Fruit fly (Drosophila melanogaster) whole organism, embryonic: ENCODE results near the gene Uba4.

Experiments
- Ada2b ChIP-seq: fragments of 200-800 bp; sonication (Bioruptor generic); IDR thresholded peaks from 2 replicates; pipeline ENCODE4 v1.3.6; 2022; ENCODE audit warnings: missing biosample characterization, missing genetic modification characterization
- B-H2 ChIP-seq: fragments of 200-800 bp; sonication (Bioruptor generic); optimal IDR thresholded peaks from 2 replicates; lab custom pipeline; 2018; ENCODE audit warnings: missing biosample characterization, mild to moderate bottlenecking, missing genetic modification characterization
- Bdp1 ChIP-seq: fragments of 200-800 bp; sonication (Bioruptor generic); optimal IDR thresholded peaks from 3 replicates; lab custom pipeline; 2016; ENCODE audit warnings: missing biosample characterization, missing genetic modification characterization
- CG1024 ChIP-seq: fragments of 200-800 bp; sonication (Bioruptor generic); IDR thresholded peaks from 2 replicates; pipeline ENCODE4 v1.3.6; 2022; ENCODE audit warnings: missing biosample characterization, missing genetic modification characterization
- CG12104 ChIP-seq: fragments of 200-800 bp; sonication (Bioruptor generic); optimal IDR thresholded peaks from 3 replicates; lab custom pipeline; 2016; ENCODE audit warnings: missing biosample characterization, missing genetic modification characterization
- CG1233 ChIP-seq: fragments of 200-800 bp; sonication (Bioruptor generic); optimal IDR thresholded peaks from 4 replicates; lab custom pipeline; 2018; ENCODE audit warnings: missing biosample characterization, mild to moderate bottlenecking, missing genetic modification characterization
- CG13296 ChIP-seq: fragments of 200-800 bp; sonication (Bioruptor generic); optimal IDR thresholded peaks from 3 replicates; lab custom pipeline; 2018; ENCODE audit warnings: missing biosample characterization, mild to moderate bottlenecking, missing genetic modification characterization
- CG13424 ChIP-seq: fragments of 200-800 bp; sonication (Bioruptor generic); optimal IDR thresholded peaks from 2 replicates; lab custom pipeline; 2019; ENCODE audit warnings: missing biosample characterization, mild to moderate bottlenecking, missing genetic modification characterization, moderate library complexity
- CG16813 ChIP-seq: fragments of 200-800 bp; sonication (Bioruptor generic); IDR thresholded peaks from 3 replicates; pipeline ENCODE4 v1.3.6; 2022; ENCODE audit warnings: missing biosample characterization, missing genetic modification characterization; ENCODE audit not compliant: partially characterized antibody
- CG17359 ChIP-seq: fragments of 200-800 bp; sonication (Bioruptor generic); optimal IDR thresholded peaks from 3 replicates; lab custom pipeline; 2018; ENCODE audit warnings: missing biosample characterization, mild to moderate bottlenecking, missing genetic modification characterization, moderate library complexity
- CG2712 ChIP-seq: fragments of 200-800 bp; optimal IDR thresholded peaks from 3 replicates; lab custom pipeline; 2019; ENCODE audit warnings: missing biosample characterization, mild to moderate bottlenecking, missing genetic modification characterization, moderate library complexity
- CG2889 ChIP-seq: fragments of 200-800 bp; sonication (Bioruptor generic); IDR thresholded peaks from 3 replicates; pipeline ENCODE4 v1.3.6; 2022; ENCODE audit warnings: missing biosample characterization, missing genetic modification characterization
- CG30431 ChIP-seq: fragments of 200-800 bp; sonication (Bioruptor generic); optimal IDR thresholded peaks from 2 replicates; lab custom pipeline; 2017; ENCODE audit warnings: missing biosample characterization, missing genetic modification characterization
- CG3065 ChIP-seq: fragments of 200-800 bp; sonication (Bioruptor generic); optimal IDR thresholded peaks from 2 replicates; lab custom pipeline; 2016; ENCODE audit warnings: missing biosample characterization, missing genetic modification characterization
- CG31365 ChIP-seq: fragments of 200-800 bp; sonication (Bioruptor generic); optimal IDR thresholded peaks from 2 replicates; lab custom pipeline; 2018; ENCODE audit warnings: missing biosample characterization, mild to moderate bottlenecking, missing genetic modification characterization
- CG4282 ChIP-seq: fragments of 200-800 bp; sonication (Bioruptor generic); optimal IDR thresholded peaks from 2 replicates; lab custom pipeline; 2016; ENCODE audit warnings: missing biosample characterization, missing genetic modification characterization
- CG4424 ChIP-seq: fragments of 200-800 bp; sonication (Bioruptor generic); optimal IDR thresholded peaks from 3 replicates; lab custom pipeline; 2016; ENCODE audit warnings: missing biosample characterization, missing genetic modification characterization
- CG5180 ChIP-seq: fragments of 200-800 bp; sonication (Bioruptor generic); optimal IDR thresholded peaks from 3 replicates; lab custom pipeline; 2017; ENCODE audit warnings: missing biosample characterization, missing genetic modification characterization, mild to moderate bottlenecking, moderate library complexity, missing genetic modification reagents
- CG6175 ChIP-seq: fragments of 200-800 bp; sonication (Bioruptor generic); IDR thresholded peaks from 3 replicates; pipeline ENCODE4 v1.3.6; 2022; ENCODE audit warnings: missing biosample characterization, missing genetic modification characterization
- CG6813 ChIP-seq: fragments of 200-800 bp; sonication (Bioruptor generic); optimal IDR thresholded peaks from 2 replicates; lab custom pipeline; 2017; ENCODE audit warnings: missing biosample characterization, missing genetic modification characterization, mild to moderate bottlenecking, moderate library complexity, missing genetic modification reagents
- CG7357 ChIP-seq: fragments of 200-800 bp; sonication (Bioruptor generic); IDR thresholded peaks from 3 replicates; pipeline ENCODE4 v1.3.6; 2022; ENCODE audit warnings: missing biosample characterization, missing genetic modification characterization
- CG9876 ChIP-seq: fragments of 200-800 bp; sonication (Bioruptor generic); optimal IDR thresholded peaks from 2 replicates; lab custom pipeline; 2016; ENCODE audit warnings: missing biosample characterization, missing genetic modification characterization
- Camta ChIP-seq: fragments of 200-800 bp; sonication (Bioruptor generic); optimal IDR thresholded peaks from 2 replicates; lab custom pipeline; 2016; ENCODE audit warnings: missing biosample characterization, missing genetic modification characterization
- Doc3 ChIP-seq: fragments of 200-800 bp; sonication (Bioruptor generic); IDR thresholded peaks from 3 replicates; pipeline ENCODE4 v1.3.6; 2022; ENCODE audit warnings: missing biosample characterization, missing genetic modification characterization; ENCODE audit not compliant: partially characterized antibody
- Ets65A ChIP-seq: fragments of 200-800 bp; sonication (Bioruptor generic); peaks from one replicate; lab custom pipeline; 2016; ENCODE audit warnings: missing biosample characterization, missing genetic modification characterization
- Ets97D ChIP-seq: fragments of 200-800 bp; sonication (Bioruptor generic); optimal IDR thresholded peaks from 3 replicates; lab custom pipeline; 2016; ENCODE audit warnings: missing biosample characterization, missing genetic modification characterization
- Gug ChIP-seq: fragments of 200-800 bp; sonication (Bioruptor generic); IDR thresholded peaks from 4 replicates; pipeline ENCODE4 v1.3.6; 2022; ENCODE audit warnings: missing biosample characterization, missing genetic modification characterization
- Hr78 ChIP-seq, 2 experiments: fragments of 200-800 bp in 1 of 2; fragments of >200 bp in 1 of 2; sonication (Bioruptor generic) in 1 of 2; optimal IDR thresholded peaks; 2 replicates each; lab custom pipeline; 2017 to 2019; ENCODE audit warnings: missing biosample characterization in 2 of 2, missing genetic modification characterization in 2 of 2, mild to moderate bottlenecking in 1 of 2, moderate library complexity in 1 of 2
- Hsf ChIP-seq: fragments of 200-800 bp; sonication (Bioruptor generic); optimal IDR thresholded peaks from 3 replicates; lab custom pipeline; 2016; ENCODE audit warnings: missing biosample characterization, missing genetic modification characterization
- NC2β ChIP-seq: fragments of 200-800 bp; sonication (Bioruptor generic); optimal IDR thresholded peaks from 2 replicates; lab custom pipeline; 2016; ENCODE audit warnings: missing biosample characterization, missing genetic modification characterization
- Neu2 ChIP-seq: fragments of 200-800 bp; sonication (Bioruptor generic); optimal IDR thresholded peaks from 3 replicates; lab custom pipeline; 2016; ENCODE audit warnings: missing biosample characterization, missing genetic modification characterization, borderline replicate concordance
- Oaz ChIP-seq: fragments of 200-800 bp; sonication (Bioruptor generic); IDR thresholded peaks from 2 replicates; pipeline ENCODE4 v1.3.6; 2022; ENCODE audit warnings: missing biosample characterization, missing genetic modification characterization
- Optix ChIP-seq: fragments of 200-800 bp; sonication (Bioruptor generic); IDR thresholded peaks from 3 replicates; pipeline ENCODE4 v1.3.6; 2022; ENCODE audit warnings: missing biosample characterization, missing genetic modification characterization
- Sin3A ChIP-seq: fragments of >200 bp; optimal IDR thresholded peaks from 2 replicates; lab custom pipeline; 2018
- ase ChIP-seq: fragments of 200-800 bp; sonication (Bioruptor generic); IDR thresholded peaks from 3 replicates; pipeline ENCODE4 v1.3.6; 2022; ENCODE audit warnings: missing biosample characterization, missing genetic modification characterization
- cad ChIP-seq: fragments of >200 bp; optimal IDR thresholded peaks from 2 replicates; lab custom pipeline; 2017; ENCODE audit warnings: missing biosample characterization, missing genetic modification characterization
- corto ChIP-seq: fragments of 200-800 bp; sonication (Bioruptor generic); optimal IDR thresholded peaks from 2 replicates; lab custom pipeline; 2016; ENCODE audit warnings: missing biosample characterization, mild to moderate bottlenecking, missing genetic modification characterization, moderate library complexity
- dm ChIP-seq: fragments of 200-800 bp; sonication (Bioruptor generic); optimal IDR thresholded peaks from 3 replicates; lab custom pipeline; 2016; ENCODE audit warnings: missing biosample characterization, missing genetic modification characterization
- dmrt99B ChIP-seq: fragments of 200-800 bp; sonication (Bioruptor generic); optimal IDR thresholded peaks from 2 replicates; lab custom pipeline; 2018; ENCODE audit warnings: missing biosample characterization, mild to moderate bottlenecking, missing genetic modification characterization, moderate library complexity
- h ChIP-seq: fragments of >200 bp; optimal IDR thresholded peaks from 2 replicates; lab custom pipeline; 2017
- kni ChIP-seq: fragments of 200-800 bp; sonication (Bioruptor generic); optimal IDR thresholded peaks from 3 replicates; lab custom pipeline; 2017; ENCODE audit warnings: mild to moderate bottlenecking, missing biosample characterization, missing genetic modification reagents, missing genetic modification characterization
- nom ChIP-seq: fragments of 200-800 bp; sonication (Bioruptor generic); optimal IDR thresholded peaks from 2 replicates; lab custom pipeline; 2017; ENCODE audit warnings: missing biosample characterization, missing genetic modification characterization, mild to moderate bottlenecking, moderate library complexity, missing genetic modification reagents
- odd ChIP-seq: fragments of 200-800 bp; sonication (Bioruptor generic); optimal IDR thresholded peaks from 2 replicates; lab custom pipeline; 2017; ENCODE audit warnings: missing biosample characterization, mild to moderate bottlenecking, missing genetic modification characterization
- pan ChIP-seq, 4 experiments: fragments of >200 bp in 3 of 4; fragments of 200-800 bp in 1 of 4; sonication (Bioruptor generic) in 1 of 4; optimal IDR thresholded peaks in 3 of 4; IDR thresholded peaks in 1 of 4; 2 replicates each; pipeline versions ENCODE4 v1.3.6 to Lab custom; 2017 to 2022; ENCODE audit warnings: missing biosample characterization in 2 of 4, missing genetic modification characterization in 2 of 4, mixed read lengths in 1 of 4
- pros ChIP-seq: fragments of 200-800 bp; sonication (Bioruptor generic); optimal IDR thresholded peaks from 3 replicates; lab custom pipeline; 2019; ENCODE audit warnings: missing biosample characterization, mild to moderate bottlenecking, missing genetic modification characterization, moderate library complexity
- ro ChIP-seq: fragments of 200-800 bp; sonication (Bioruptor generic); IDR thresholded peaks from 2 replicates; pipeline ENCODE4 v1.3.6; 2022; ENCODE audit warnings: missing biosample characterization, missing genetic modification characterization
- sens ChIP-seq: fragments of 200-800 bp; sonication (Bioruptor generic); peaks from one replicate; lab custom pipeline; 2016; ENCODE audit warnings: missing biosample characterization, missing genetic modification characterization
- vvl ChIP-seq: fragments of 200-800 bp; sonication (Bioruptor generic); IDR thresholded peaks from 2 replicates; pipeline ENCODE4 v1.3.6; 2022; ENCODE audit warnings: missing biosample characterization, missing genetic modification characterization
- zfh2 ChIP-seq: fragments of 200-800 bp; sonication (Bioruptor generic); optimal IDR thresholded peaks from 2 replicates; lab custom pipeline; 2016; ENCODE audit warnings: missing biosample characterization, missing genetic modification characterization

Uba4 gene

dm6 chr2L:8535394-8536176, 18.4 kb downstream of the Uba4 start (continued):
- TF ChIP-seq h (no peak), Bdp1 (peak; percentile 57), dmrt99B (peak; percentile 96), ase (GFP tag; lab: Robert Waterston, UW) (peak; percentile 68), Sin3A (no peak), ro (GFP tag; lab: Robert Waterston, UW) (peak; percentile 63; the same call in 1 of the 2 replicates), corto (GFP tag; lab: Kevin White, UChicago) (no peak), Hsf (GFP tag; lab: Kevin White, UChicago) (peak; percentile 77), Camta (peak; percentile 63), Neu2 (GFP tag; lab: Kevin White, UChicago) (no peak), Oaz (GFP tag; lab: Robert Waterston, UW) (peak; percentile 67), CG13424 (tag; lab: Kevin White, UChicago) (peak; percentile 97), Optix (GFP tag; lab: Robert Waterston, UW) (peak; percentile 62; the same call in 2 of the 3 replicates), Ada2b (peak; percentile 60), CG30431 (GFP tag; lab: Kevin White, UChicago) (peak; percentile 79), Ets97D (peak; percentile 19), vvl (peak; percentile 78), zfh2 (GFP tag; lab: Kevin White, UChicago) (peak; percentile 46), Doc3 (GFP tag; lab: Robert Waterston, UW) (no peak), B-H2 (GFP tag; lab: Kevin White, UChicago) (peak; percentile 75), nom (GFP tag; lab: Kevin White, UChicago) (peak; percentile 67), CG9876 (GFP tag; lab: Kevin White, UChicago) (no peak), CG16813 (GFP tag; lab: Robert Waterston, UW) (no peak), odd (GFP tag; lab: Kevin White, UChicago) (peak; percentile 93), CG3065 (peak; percentile 71), CG13296 (GFP tag; lab: Kevin White, UChicago) (peak; percentile 92), CG2712 (tag; lab: Kevin White, UChicago) (peak; percentile 95), CG17359 (peak; percentile 91), NC2β (GFP tag; lab: Kevin White, UChicago) (no peak), CG6175 (peak; percentile 4; the same call in 1 of the 3 replicates), CG4282 (no peak), cad (GFP tag; lab: Kevin White, UChicago) (peak; percentile 13), CG31365 (tag; lab: Kevin White, UChicago) (peak; percentile 0), kni (GFP tag; lab: Kevin White, UChicago) (peak; percentile 81), Gug (GFP tag; lab: Robert Waterston, UW) (peak; percentile 50; the same call in 1 of the 4 replicates), CG4424 (GFP tag; lab: Kevin White, UChicago) (peak; percentile 92), CG6813 (GFP tag; lab: Kevin White, UChicago) (peak; percentile 87), CG1233 (GFP tag; lab: Kevin White, UChicago) (peak; percentile 92), CG5180 (GFP tag; lab: Kevin White, UChicago) (peak; percentile 82), pros (peak; percentile 19), sens (GFP tag; lab: Kevin White, UChicago) (peak; percentile 92), CG2889 (GFP tag; lab: Robert Waterston, UW) (no peak; the same call in 2 of the 3 replicates), CG1024 (no peak; the same call in 1 of the 2 replicates), Hr78 (GFP tag; optimal IDR thresholded peaks at IDR 0.05; lab: Kevin White, UChicago) (peak in 1 of 2 experiments; percentile 74), CG7357 (GFP tag; lab: Robert Waterston, UW) (peak; percentile 78), pan (optimal IDR thresholded peaks at IDR 0.05; lab: Kevin White, UChicago) (no peak), pan (GFP tag; optimal IDR thresholded peaks at IDR 0.05 in 1 of 2, IDR thresholded peaks at IDR 0.05 in 1 of 2) (peak in 1 of 2 experiments; percentile 52), Ets65A (GFP tag; lab: Kevin White, UChicago) (peak; percentile 94), CG12104 (GFP tag; lab: Kevin White, UChicago) (peak; percentile 93), dm (no peak)
